Worm (Caenorhabditis elegans) whole organism, mixed stage, embryonic: Measurements from ENCODE around the gene nhr-94.

ENCODE experiments used
- M03D4.4 ChIP-seq: sonication (generic microtip); optimal IDR thresholded peaks from 2 replicates; lab custom pipeline; 2017; ENCODE audit warnings: mild to moderate bottlenecking, missing genetic modification characterization, missing compliant biosample characterization
- bed-3 ChIP-seq: fragments of 200-800 bp; sonication (Bioruptor generic); optimal IDR thresholded peaks from 3 replicates; lab custom pipeline; 2018; ENCODE audit warnings: mild to moderate bottlenecking, missing genetic modification characterization, moderate library complexity, missing compliant biosample characterization
- ceh-43 ChIP-seq: fragments of 200-800 bp; sonication (Bioruptor generic); optimal IDR thresholded peaks from 2 replicates; lab custom pipeline; 2018; ENCODE audit warnings: mild to moderate bottlenecking, missing genetic modification characterization, moderate library complexity, missing compliant biosample characterization
- ceh-83 ChIP-seq: fragments of 200-800 bp; sonication (Bioruptor generic); optimal IDR thresholded peaks from 2 replicates; lab custom pipeline; 2018; ENCODE audit warnings: mild to moderate bottlenecking, missing genetic modification characterization, missing compliant biosample characterization
- ces-1 ChIP-seq: fragments of 150-350 bp; optimal IDR thresholded peaks from 2 replicates; lab custom pipeline; 2014; ENCODE audit warnings: missing biosample characterization, missing genetic modification reagents, missing genetic modification characterization
- cnd-1 ChIP-seq: fragments of 200-800 bp; sonication (Bioruptor generic); optimal IDR thresholded peaks from 2 replicates; lab custom pipeline; 2018; ENCODE audit warnings: mild to moderate bottlenecking, missing genetic modification characterization, missing compliant biosample characterization
- elt-1 ChIP-seq: sonication (generic microtip); optimal IDR thresholded peaks from 2 replicates; lab custom pipeline; 2017; ENCODE audit warnings: missing genetic modification characterization, mild to moderate bottlenecking, missing compliant biosample characterization, antibody characterized with exemption, moderate library complexity, borderline replicate concordance; ENCODE audit not compliant: insufficient read depth
- elt-3 ChIP-seq: fragments of 150-350 bp; optimal IDR thresholded peaks from 2 replicates; lab custom pipeline; 2014; ENCODE audit warnings: missing biosample characterization, missing genetic modification characterization
- flh-1 ChIP-seq: fragments of 200-800 bp; sonication (Bioruptor generic); optimal IDR thresholded peaks from 2 replicates; lab custom pipeline; 2018; ENCODE audit warnings: mild to moderate bottlenecking, missing genetic modification characterization, moderate library complexity, missing compliant biosample characterization
- ham-2 ChIP-seq: fragments of 200-800 bp; sonication (Bioruptor generic); optimal IDR thresholded peaks from 2 replicates; lab custom pipeline; 2018; ENCODE audit warnings: mild to moderate bottlenecking, missing genetic modification characterization, missing compliant biosample characterization
- hlh-1 ChIP-seq: fragments of 150-350 bp; optimal IDR thresholded peaks from 2 replicates; lab custom pipeline; 2014; ENCODE audit warnings: missing biosample characterization, missing genetic modification reagents, missing genetic modification characterization
- lin-13 ChIP-seq: fragments of 150-350 bp; optimal IDR thresholded peaks from 2 replicates; lab custom pipeline; 2014; ENCODE audit warnings: missing biosample characterization, missing genetic modification characterization
- lsy-2 ChIP-seq: fragments of 150-350 bp; optimal IDR thresholded peaks from 2 replicates; lab custom pipeline; 2014; ENCODE audit warnings: missing biosample characterization, missing genetic modification characterization
- mab-5 ChIP-seq: fragments of 150-350 bp; optimal IDR thresholded peaks from 2 replicates; lab custom pipeline; 2014; ENCODE audit warnings: missing biosample characterization, missing genetic modification characterization
- mep-1 ChIP-seq: fragments of 150-350 bp; optimal IDR thresholded peaks from 2 replicates; lab custom pipeline; 2017; ENCODE audit warnings: missing biosample characterization, missing genetic modification reagents, missing genetic modification characterization, inconsistent platforms
- mls-2 ChIP-seq: sonication (generic microtip); optimal IDR thresholded peaks from 2 replicates; lab custom pipeline; 2016; ENCODE audit warnings: mild to moderate bottlenecking, missing genetic modification characterization, moderate library complexity, missing compliant biosample characterization
- nhr-12 ChIP-seq: fragments of 150-350 bp; optimal IDR thresholded peaks from 2 replicates; lab custom pipeline; 2014; ENCODE audit warnings: missing biosample characterization, missing genetic modification characterization
- nhr-2 ChIP-seq: fragments of 150-350 bp; optimal IDR thresholded peaks from 2 replicates; lab custom pipeline; 2014; ENCODE audit warnings: missing biosample characterization, missing genetic modification characterization
- nhr-237 ChIP-seq: fragments of 150-350 bp; optimal IDR thresholded peaks from 2 replicates; lab custom pipeline; 2014; ENCODE audit warnings: missing biosample characterization, missing genetic modification characterization
- nhr-28 ChIP-seq: fragments of 150-350 bp; optimal IDR thresholded peaks from 2 replicates; lab custom pipeline; 2014; ENCODE audit warnings: missing biosample characterization, missing genetic modification characterization
- nhr-76 ChIP-seq: sonication (generic microtip); optimal IDR thresholded peaks from 2 replicates; lab custom pipeline; 2017; ENCODE audit warnings: missing biosample characterization, missing genetic modification characterization
- pha-4 ChIP-seq: fragments of 150-350 bp; optimal IDR thresholded peaks from 2 replicates; lab custom pipeline; 2018; ENCODE audit warnings: missing biosample characterization, missing genetic modification reagents, missing genetic modification characterization
- sem-2 ChIP-seq: fragments of 200-800 bp; sonication (Bioruptor generic); optimal IDR thresholded peaks from 2 replicates; lab custom pipeline; 2018; ENCODE audit warnings: mild to moderate bottlenecking, missing genetic modification characterization, missing compliant biosample characterization
- sptf-1 ChIP-seq: sonication (generic microtip); optimal IDR thresholded peaks from 2 replicates; lab custom pipeline; 2017; ENCODE audit warnings: mild to moderate bottlenecking, missing genetic modification characterization, moderate library complexity, missing compliant biosample characterization
- tbx-8 ChIP-seq: fragments of 200-800 bp; sonication (Bioruptor generic); optimal IDR thresholded peaks from 2 replicates; lab custom pipeline; 2018; ENCODE audit warnings: mild to moderate bottlenecking, missing genetic modification characterization, moderate library complexity, missing compliant biosample characterization
- unc-39 ChIP-seq: fragments of 150-350 bp; optimal IDR thresholded peaks from 2 replicates; lab custom pipeline; 2014; ENCODE audit warnings: missing biosample characterization, missing genetic modification characterization
- unc-62 ChIP-seq: fragments of 150-350 bp; optimal IDR thresholded peaks from 2 replicates; lab custom pipeline; 2014; ENCODE audit warnings: missing biosample characterization, missing genetic modification reagents, missing genetic modification characterization
- zip-8 ChIP-seq: fragments of 150-350 bp; optimal IDR thresholded peaks from 2 replicates; lab custom pipeline; 2014; ENCODE audit warnings: missing biosample characterization, missing genetic modification characterization
- ztf-11 ChIP-seq: fragments of 150-350 bp; optimal IDR thresholded peaks from 2 replicates; lab custom pipeline; 2014; ENCODE audit warnings: missing biosample characterization, missing genetic modification characterization

Gene nhr-94

ce11 chrV:7726927-7727326, 40.8 kb upstream of the nhr-94 start:
- no peak for TF ChIP-seq nhr-2
- no peak for TF ChIP-seq unc-62 (GFP tag; lab: Kevin White, UChicago)
- no peak for TF ChIP-seq nhr-76
- TF ChIP-seq zip-8 (tag; lab: Kevin White, UChicago), result no peak
- no peak for TF ChIP-seq cnd-1

ce11 chrV:7726202-7726601, 40.1 kb upstream of the nhr-94 start:
- TF ChIP-seq mep-1 (tag; lab: Kevin White, UChicago), result no peak
- peak; percentile 68 for TF ChIP-seq zip-8 (tag; lab: Kevin White, UChicago)

- TF ChIP-seq nhr-28 (tag; lab: Kevin White, UChicago), result no peak
- peak; percentile 16 for TF ChIP-seq ces-1
- TF ChIP-seq elt-3, result no peak
- no peak for TF ChIP-seq mab-5 (tag; lab: Kevin White, UChicago)
Measured at ce11 chrV:7723967-7724544, 37.9 kb upstream of the nhr-94 start, which contains the start of the genes ZK105.6 and ZK105.8. ZK105.6 (minus strand) TSS chrV:7724067. ZK105.8 (plus strand) TSS chrV:7724494.

- no peak for TF ChIP-seq bed-3 (GFP tag; lab: Kevin White, UChicago)
- TF ChIP-seq unc-39 (tag; lab: Kevin White, UChicago), result no peak
- no peak for TF ChIP-seq nhr-237
- no peak for TF ChIP-seq sem-2 (GFP tag; lab: Kevin White, UChicago)
- TF ChIP-seq elt-1, result no peak
- no peak for TF ChIP-seq M03D4.4 (tag; lab: Kevin White, UChicago)
- no peak for TF ChIP-seq nhr-12 (tag; lab: Kevin White, UChicago)
- no peak for TF ChIP-seq ces-1
- TF ChIP-seq lin-13 (tag; lab: Kevin White, UChicago), result no peak
- no peak for TF ChIP-seq sptf-1 (tag; lab: Kevin White, UChicago)
- no peak for TF ChIP-seq hlh-1 (tag; lab: Kevin White, UChicago)
- TF ChIP-seq nhr-2, result no peak
- TF ChIP-seq flh-1 (GFP tag; lab: Kevin White, UChicago), result no peak
- no peak for TF ChIP-seq zip-8 (tag; lab: Kevin White, UChicago)
- TF ChIP-seq ceh-43 (GFP tag; lab: Kevin White, UChicago), result no peak
- TF ChIP-seq cnd-1, result no peak
- no peak for TF ChIP-seq ztf-11 (tag; lab: Kevin White, UChicago)
Measured at ce11 chrV:7721945-7722344, 35.8 kb upstream of the nhr-94 start, which contains the start of gene ZK105.14. ZK105.14 (minus strand) TSS chrV:7722045.

- TF ChIP-seq ces-1, result no peak
Measured at ce11 chrV:7717629-7718028, 31.5 kb upstream of the nhr-94 start, which contains the start of gene ZK105.5. ZK105.5 (minus strand) TSS chrV:7717729.

ce11 chrV:7716034-7716433, 29.9 kb upstream of the nhr-94 start, which contains the start of gene ZK105.12:
ZK105.12 (minus strand) TSS chrV:7716134.
- no peak for TF ChIP-seq ztf-11 (tag; lab: Kevin White, UChicago)
- TF ChIP-seq pha-4 (tag; lab: Kevin White, UChicago), result no peak
- TF ChIP-seq lin-13 (tag; lab: Kevin White, UChicago), result no peak

ce11 chrV:7713691-7714090, 27.6 kb upstream of the nhr-94 start, which contains the start of gene ZK105.1:
ZK105.1 (plus strand) TSS chrV:7713991.
- no peak for TF ChIP-seq M03D4.4 (tag; lab: Kevin White, UChicago)
- no peak for TF ChIP-seq nhr-28 (tag; lab: Kevin White, UChicago)
- no peak for TF ChIP-seq sem-2 (GFP tag; lab: Kevin White, UChicago)
- no peak for TF ChIP-seq nhr-76
- no peak for TF ChIP-seq mab-5 (tag; lab: Kevin White, UChicago)
- no peak for TF ChIP-seq pha-4 (tag; lab: Kevin White, UChicago)
- TF ChIP-seq elt-3, result no peak
- no peak for TF ChIP-seq elt-1
- TF ChIP-seq cnd-1, result no peak
- TF ChIP-seq lsy-2 (tag; lab: Kevin White, UChicago), result no peak
- TF ChIP-seq mls-2 (tag; lab: Kevin White, UChicago), result no peak
- TF ChIP-seq ceh-83 (GFP tag; lab: Kevin White, UChicago), result no peak
- no peak for TF ChIP-seq sptf-1 (tag; lab: Kevin White, UChicago)
- TF ChIP-seq ceh-43 (GFP tag; lab: Kevin White, UChicago), result no peak
- TF ChIP-seq ham-2, result no peak
- TF ChIP-seq bed-3 (GFP tag; lab: Kevin White, UChicago), result no peak
- no peak for TF ChIP-seq tbx-8 (GFP tag; lab: Kevin White, UChicago)
- no peak for TF ChIP-seq unc-39 (tag; lab: Kevin White, UChicago)
- no peak for TF ChIP-seq ztf-11 (tag; lab: Kevin White, UChicago)
